Fruit fly (Drosophila melanogaster) ovary, adult (tissue): Measurements from ENCODE around the gene vn.
A peak's percentile ranks its signal among the peaks of the same experiment; 100 is the strongest.

Experiments
- CG17801 ChIP-seq: fragments of 200-800 bp; optimal IDR thresholded peaks from 2 replicates; lab custom pipeline; 2019; ENCODE audit warnings: missing biosample characterization, mild to moderate bottlenecking, missing genetic modification characterization, moderate library complexity; ENCODE audit not compliant: partially characterized antibody

vn gene

dm6 chr3L:5770113-5770798 is 75.2 kb downstream of the vn start:
- peak; percentile 58 for TF ChIP-seq CG17801 (GFP tag; lab: Kevin White, UChicago)

- TF ChIP-seq CG17801 (GFP tag; lab: Kevin White, UChicago), result peak; percentile 35
Measured at dm6 chr3L:5768532-5769497, 76.6 kb downstream of the vn start, which contains the start of the genes Ppat-Dpck and scny. Gene Ppat-Dpck (minus strand): TSS chr3L:5768794. Gene scny (plus strand): TSS chr3L:5769002.

dm6 chr3L:5765844-5766200 is 79.6 kb downstream of the vn start, which contains the start of gene Txl:
Gene Txl (plus strand): TSS chr3L:5765846.
- no peak for TF ChIP-seq CG17801 (GFP tag; lab: Kevin White, UChicago)

DNA sequence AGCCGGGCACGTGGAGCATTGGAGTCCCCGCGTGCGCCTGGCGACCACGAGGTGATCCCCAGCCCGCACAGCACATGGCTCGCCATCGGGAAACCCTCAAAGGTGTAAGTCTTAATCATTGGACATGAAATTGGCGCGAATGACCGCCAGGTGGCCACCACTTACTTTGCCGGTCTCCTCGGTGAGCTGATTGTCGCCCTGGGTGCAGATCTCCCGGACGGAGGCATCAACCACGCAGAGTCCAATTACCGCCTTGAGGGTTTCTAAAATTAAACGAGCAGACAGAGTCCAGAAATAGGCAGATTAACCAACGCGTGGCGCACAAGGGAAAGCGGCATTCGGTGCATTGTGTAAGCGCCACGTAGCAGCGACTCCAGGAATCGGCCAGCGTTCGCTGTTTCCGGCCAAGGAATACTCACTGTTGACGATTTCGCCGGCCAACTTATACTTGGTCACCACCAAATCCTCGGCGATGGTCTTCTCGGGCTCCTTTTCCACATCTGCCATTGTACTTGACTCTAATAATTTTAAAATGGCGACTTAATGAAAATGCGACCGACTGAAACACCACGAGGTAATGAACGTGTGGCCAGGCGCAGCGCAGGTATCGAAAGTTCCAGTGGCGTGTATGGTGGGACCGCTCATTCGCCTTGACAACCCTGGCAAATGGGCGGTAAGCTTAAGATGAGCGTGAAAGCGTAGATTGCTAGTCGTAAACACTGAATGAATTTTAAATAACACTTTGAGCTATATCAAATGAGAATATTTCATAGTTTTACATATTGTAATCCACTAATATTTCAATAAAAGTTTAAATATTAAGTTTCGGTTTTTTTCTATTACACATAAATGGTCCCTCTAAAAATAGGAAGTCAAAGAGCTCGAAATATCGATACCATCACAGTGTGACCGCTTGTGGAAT is 80.3 kb downstream of the vn start, which contains the start of gene CG10576:
Gene CG10576 (minus strand): TSS at position 781 of the 922 bp plus-strand sequence.
- TF ChIP-seq CG17801 (GFP tag; lab: Kevin White, UChicago), result no peak
